Worm (Caenorhabditis elegans) whole organism, L1 larva: ENCODE data around the gene R31.2.

Experiments used
- ama-1 ChIP-seq: fragments of 150-350 bp; optimal IDR thresholded peaks from 2 replicates; lab custom pipeline; 2014
- nhr-11 ChIP-seq: fragments of 150-350 bp; optimal IDR thresholded peaks from 2 replicates; lab custom pipeline; 2014; ENCODE audit warnings: missing biosample characterization, missing genetic modification characterization
- rnt-1 ChIP-seq: sonication (generic microtip); optimal IDR thresholded peaks from 2 replicates; lab custom pipeline; 2016; ENCODE audit warnings: mild to moderate bottlenecking, missing genetic modification characterization, moderate library complexity, missing compliant biosample characterization

ce11 chrV:11933196-11934028 lies 16.0 kb downstream of the R31.2 start, which contains the start of the genes aman-2 and F58H1.3:
- TF ChIP-seq nhr-11 (tag; lab: Kevin White, UChicago) (no peak), ama-1 (lab: Kevin White, UChicago) (no peak), rnt-1 (tag; lab: Kevin White, UChicago) (no peak)
